Worm (Caenorhabditis elegans) whole organism, late embryonic: ENCODE results near the gene pqn-27.

Experiments used
- ahr-1 ChIP-seq: sonication (generic microtip); optimal IDR thresholded peaks from 2 replicates; lab custom pipeline; 2016; ENCODE audit warnings: missing genetic modification characterization, missing compliant biosample characterization
- ceh-14 ChIP-seq: sonication (generic microtip); optimal IDR thresholded peaks from 2 replicates; lab custom pipeline; 2016; ENCODE audit warnings: missing genotype, missing genetic modification characterization, missing compliant biosample characterization
- ceh-45 ChIP-seq: fragments of 200-800 bp; sonication (Bioruptor generic); IDR thresholded peaks from 2 replicates; pipeline ENCODE4 v1.3.6; 2022; ENCODE audit warnings: missing genetic modification reagents, missing genetic modification characterization, missing compliant biosample characterization
- hlh-8 ChIP-seq: sonication (generic microtip); optimal IDR thresholded peaks from 2 replicates; lab custom pipeline; 2016; ENCODE audit warnings: missing genotype, missing genetic modification characterization, missing compliant biosample characterization
- lin-11 ChIP-seq: fragments of 200-800 bp; sonication (Bioruptor generic); optimal IDR thresholded peaks from 2 replicates; lab custom pipeline; 2018; ENCODE audit warnings: mild to moderate bottlenecking, missing genetic modification characterization, missing compliant biosample characterization
- nfya-1 ChIP-seq: sonication (generic microtip); optimal IDR thresholded peaks from 2 replicates; lab custom pipeline; 2017; ENCODE audit warnings: missing genetic modification characterization, mild to moderate bottlenecking, missing compliant biosample characterization, antibody characterized with exemption, moderate library complexity
- pha-4 ChIP-seq: fragments of 150-350 bp; optimal IDR thresholded peaks from 2 replicates; lab custom pipeline; 2018; ENCODE audit warnings: missing biosample characterization, missing genetic modification reagents, missing genetic modification characterization
- sdc-2 ChIP-seq: sonication (generic microtip); optimal IDR thresholded peaks from 2 replicates; lab custom pipeline; 2016; ENCODE audit warnings: missing genotype, missing genetic modification characterization, missing compliant biosample characterization
- sox-4 ChIP-seq: sonication (generic microtip); optimal IDR thresholded peaks from 2 replicates; lab custom pipeline; 2017; ENCODE audit warnings: mild to moderate bottlenecking, missing genetic modification characterization, inconsistent platforms, missing compliant biosample characterization

- TF ChIP-seq lin-11 (tag; lab: Kevin White, UChicago) (no peak), nfya-1 (tag; lab: Kevin White, UChicago) (no peak), ceh-14 (tag; lab: Kevin White, UChicago) (no peak), ahr-1 (tag; lab: Kevin White, UChicago) (no peak), pha-4 (tag; lab: Kevin White, UChicago) (no peak), ceh-45 (GFP tag; lab: Robert Waterston, UW) (no peak), hlh-8 (tag; lab: Kevin White, UChicago) (no peak), sdc-2 (no peak), sox-4 (tag; lab: Kevin White, UChicago) (no peak)
These were observed 57.8 kb downstream of the pqn-27 start, which contains the start of gene pinn-4 for ce11 chrII:13402680-13403079.
